In the genomic region with DNA sequence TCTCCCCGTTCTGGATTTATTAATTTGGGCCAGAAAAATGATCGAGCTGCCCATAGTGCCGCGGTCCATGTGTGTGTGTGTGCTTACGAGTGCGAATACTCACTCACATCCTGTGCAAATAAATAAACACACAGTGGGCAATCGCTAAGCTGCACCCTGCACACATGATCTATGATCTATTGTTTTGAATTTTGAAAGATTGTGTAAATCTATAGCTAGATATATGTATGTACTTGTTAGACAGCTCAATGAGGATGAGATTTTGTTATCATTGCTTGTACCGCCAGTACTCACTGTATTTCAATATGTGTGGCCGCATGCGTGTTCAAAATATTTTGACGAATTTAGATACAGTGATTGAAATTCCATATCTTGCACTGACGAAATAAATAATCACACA, we compare ENCODE assay signal across 2 fruit fly cellular contexts.
TF ChIP-seq lines count a peak whose summit lies in the region.

No protein-coding gene starts in this region.

TF ChIP-seq in whole organism, embryonic, 481 proteins besides CTCF, POLR2A, EP300 and RAD21 (continued from another document and continues in another):
- TF ChIP-seq CG8290 (GFP tag; optimal IDR thresholded peaks at IDR 0.05; lab: Kevin White, UChicago) = no peak
- TF ChIP-seq CG8290 (tag; optimal IDR thresholded peaks at IDR 0.05; lab: Kevin White, UChicago) = peak in 1 of 2 experiments; percentile 97
- 0 out of 2 replicates have a peak, but pooled peaks have one; percentile 16 for TF ChIP-seq seq (GFP tag; IDR thresholded peaks at IDR 0.05; lab: Robert Waterston, UW)
- TF ChIP-seq D19B (GFP tag; optimal IDR thresholded peaks at IDR 0.05; lab: Kevin White, UChicago) = peak; percentile 48
- TF ChIP-seq Rx (GFP tag; IDR thresholded peaks at IDR 0.05; lab: Robert Waterston, UW) = peak; percentile 41; the same call in 1 of the 2 replicates
- no peak for TF ChIP-seq cg (GFP tag; optimal IDR thresholded peaks at IDR 0.05; lab: Kevin White, UChicago)
- TF ChIP-seq Meics (GFP tag; optimal IDR thresholded peaks at IDR 0.05; lab: Kevin White, UChicago) = peak; percentile 65
- peak; percentile 71; the same call in 3 of the 4 replicates for TF ChIP-seq Gug (GFP tag; IDR thresholded peaks at IDR 0.05; lab: Robert Waterston, UW)
- peak; percentile 82 for TF ChIP-seq CG9817 (tag; optimal IDR thresholded peaks at IDR 0.05; lab: Kevin White, UChicago)
- peak; percentile 2 for TF ChIP-seq Asciz (GFP tag; optimal IDR thresholded peaks at IDR 0.05; lab: Kevin White, UChicago)
- peak; percentile 11 for TF ChIP-seq CG12659 (GFP tag; optimal IDR thresholded peaks at IDR 0.05; lab: Kevin White, UChicago)
- peak; percentile 21 for TF ChIP-seq luna (GFP tag; optimal IDR thresholded peaks at IDR 0.05; lab: Kevin White, UChicago)
- no peak for TF ChIP-seq Atf3 (GFP tag; optimal IDR thresholded peaks at IDR 0.05; lab: Kevin White, UChicago)
- peak; percentile 30 for TF ChIP-seq nmo (GFP tag; optimal IDR thresholded peaks at IDR 0.05; lab: Kevin White, UChicago)
- TF ChIP-seq CG34422 (GFP tag; IDR thresholded peaks at IDR 0.05; lab: Robert Waterston, UW) = peak; percentile 25; the same call in 1 of the 3 replicates
- TF ChIP-seq mirr (GFP tag; optimal IDR thresholded peaks at IDR 0.05; lab: Kevin White, UChicago) = peak; percentile 68
- peak; percentile 17 for TF ChIP-seq CG5245 (GFP tag; optimal IDR thresholded peaks at IDR 0.05; lab: Kevin White, UChicago)
- peak; percentile 76 for TF ChIP-seq Dbx (GFP tag; IDR thresholded peaks at IDR 0.05; lab: Robert Waterston, UW)
- TF ChIP-seq Hsf (GFP tag; optimal IDR thresholded peaks at IDR 0.05; lab: Kevin White, UChicago) = peak; percentile 50
- TF ChIP-seq CG1647 (GFP tag; optimal IDR thresholded peaks at IDR 0.05; lab: Kevin White, UChicago) = peak; percentile 25
- TF ChIP-seq CG4854 (GFP tag; optimal IDR thresholded peaks at IDR 0.05; lab: Kevin White, UChicago) = peak; percentile 0
- peak; percentile 81 for TF ChIP-seq gsb (GFP tag; IDR thresholded peaks at IDR 0.05; lab: Robert Waterston, UW)
- TF ChIP-seq Atf-2 (GFP tag; optimal IDR thresholded peaks at IDR 0.05; lab: Kevin White, UChicago) = peak; percentile 12
- TF ChIP-seq chn (GFP tag; optimal IDR thresholded peaks at IDR 0.05; lab: Kevin White, UChicago) = peak; percentile 39
- TF ChIP-seq Spps (tag; optimal IDR thresholded peaks at IDR 0.05; lab: Kevin White, UChicago) = no peak
- no peak for TF ChIP-seq Lim3 (GFP tag; IDR thresholded peaks at IDR 0.05; lab: Robert Waterston, UW)
- peak; percentile 58 for TF ChIP-seq stc (GFP tag; IDR thresholded peaks at IDR 0.05; lab: Robert Waterston, UW)
- TF ChIP-seq BtbVII (GFP tag; optimal IDR thresholded peaks at IDR 0.05; lab: Kevin White, UChicago) = peak; percentile 50
- TF ChIP-seq Oli (tag; optimal IDR thresholded peaks at IDR 0.05; lab: Kevin White, UChicago) = peak; percentile 17
- peak; percentile 75 for TF ChIP-seq dysf (GFP tag; IDR thresholded peaks at IDR 0.05; lab: Robert Waterston, UW)
- TF ChIP-seq Drgx (GFP tag; IDR thresholded peaks at IDR 0.05; lab: Robert Waterston, UW) = peak; percentile 94
- peak; percentile 28; the same call in 1 of the 3 replicates for TF ChIP-seq CG14050 (GFP tag; IDR thresholded peaks at IDR 0.05; lab: Robert Waterston, UW)
- peak; percentile 11 for TF ChIP-seq Mad (GFP tag; optimal IDR thresholded peaks at IDR 0.05; lab: Kevin White, UChicago)
- TF ChIP-seq CG1792 (GFP tag; optimal IDR thresholded peaks at IDR 0.05; lab: Kevin White, UChicago) = peak; percentile 12
- TF ChIP-seq CG12391 (tag; optimal IDR thresholded peaks at IDR 0.05; lab: Kevin White, UChicago) = peak; percentile 17
- peak; percentile 49 for TF ChIP-seq CG10543 (GFP tag; optimal IDR thresholded peaks at IDR 0.05; lab: Kevin White, UChicago)
- peak; percentile 23 for TF ChIP-seq Ravus (GFP tag; IDR thresholded peaks at IDR 0.05; lab: Robert Waterston, UW)
- no peak for TF ChIP-seq cad (GFP tag; optimal IDR thresholded peaks at IDR 0.05; lab: Kevin White, UChicago)
- peak; percentile 83 for TF ChIP-seq lab (GFP tag; optimal IDR thresholded peaks at IDR 0.05; lab: Kevin White, UChicago)
- TF ChIP-seq so (GFP tag; IDR thresholded peaks at IDR 0.05; lab: Robert Waterston, UW) = peak; percentile 72; the same call in 2 of the 3 replicates
- no peak for TF ChIP-seq Trl (optimal IDR thresholded peaks at IDR 0.05; lab: Kevin White, UChicago)
- TF ChIP-seq Trl (GFP tag; optimal IDR thresholded peaks at IDR 0.05; lab: Kevin White, UChicago) = peak; percentile 24
- peak; percentile 19 for TF ChIP-seq phol (tag; optimal IDR thresholded peaks at IDR 0.05; lab: Kevin White, UChicago)
- peak; percentile 15 for TF ChIP-seq pnt (GFP tag; optimal IDR thresholded peaks at IDR 0.05; lab: Kevin White, UChicago)
- TF ChIP-seq HmgD (GFP tag; optimal IDR thresholded peaks at IDR 0.05; lab: Kevin White, UChicago) = peak; percentile 36
- TF ChIP-seq Xbp1 (GFP tag; optimal IDR thresholded peaks at IDR 0.05; lab: Kevin White, UChicago) = peak; percentile 32
- TF ChIP-seq CHES-1-like (GFP tag; optimal IDR thresholded peaks at IDR 0.05; lab: Kevin White, UChicago) = peak; percentile 22
- peak; percentile 77 for TF ChIP-seq Fer3 (tag; optimal IDR thresholded peaks at IDR 0.05; lab: Kevin White, UChicago)
- TF ChIP-seq CG17359 (tag; optimal IDR thresholded peaks at IDR 0.05; lab: Kevin White, UChicago) = peak; percentile 21
- TF ChIP-seq ranshi (GFP tag; IDR thresholded peaks at IDR 0.05; lab: Robert Waterston, UW) = peak; percentile 44; the same call in 1 of the 2 replicates
- peak; percentile 32 for TF ChIP-seq CG18619 (GFP tag; optimal IDR thresholded peaks at IDR 0.05; lab: Kevin White, UChicago)
- no peak for TF ChIP-seq CG14860 (GFP tag; IDR thresholded peaks at IDR 0.05; lab: Robert Waterston, UW; ENCODE audit: partially characterized antibody)
- peak; percentile 53 for TF ChIP-seq CG1603 (tag; optimal IDR thresholded peaks at IDR 0.05; lab: Kevin White, UChicago)
- TF ChIP-seq pum (GFP tag; optimal IDR thresholded peaks at IDR 0.05; lab: Kevin White, UChicago) = peak; percentile 16
- peak; percentile 79 for TF ChIP-seq CG3281 (GFP tag; optimal IDR thresholded peaks at IDR 0.05; lab: Kevin White, UChicago)
- TF ChIP-seq E2f1 (GFP tag; IDR thresholded peaks at IDR 0.05; lab: Robert Waterston, UW) = peak; percentile 51; the same call in 1 of the 2 replicates
- no peak for TF ChIP-seq pan (optimal IDR thresholded peaks at IDR 0.05; lab: Kevin White, UChicago)
- peak in 1 of 2 experiments; percentile 59 for TF ChIP-seq pan (GFP tag; optimal IDR thresholded peaks at IDR 0.05 in 1 of 2, IDR thresholded peaks at IDR 0.05 in 1 of 2)
- TF ChIP-seq prd (optimal IDR thresholded peaks at IDR 0.05; lab: Kevin White, UChicago) = no peak
- peak; percentile 75 for TF ChIP-seq prd (GFP tag; IDR thresholded peaks at IDR 0.05; lab: Robert Waterston, UW)
- TF ChIP-seq ab (GFP tag; optimal IDR thresholded peaks at IDR 0.05; lab: Kevin White, UChicago) = peak; percentile 59
- peak; percentile 71 for TF ChIP-seq row (GFP tag; IDR thresholded peaks at IDR 0.05; lab: Robert Waterston, UW)

TF ChIP-seq in whole organism, prepupa, 60 proteins besides CTCF, POLR2A, EP300 and RAD21 (continued from another document):
- TF ChIP-seq Ets96B (tag; optimal IDR thresholded peaks at IDR 0.05; lab: Kevin White, UChicago) (peak; percentile 89), CG32006 (GFP tag; optimal IDR thresholded peaks at IDR 0.05; lab: Kevin White, UChicago) (peak; percentile 91), CG8319 (GFP tag; optimal IDR thresholded peaks at IDR 0.05; lab: Kevin White, UChicago) (peak; percentile 74), CG11762 (GFP tag; optimal IDR thresholded peaks at IDR 0.05; lab: Kevin White, UChicago; ENCODE audit: insufficient read depth) (peak; percentile 83), CG6276 (GFP tag; optimal IDR thresholded peaks at IDR 0.05; lab: Kevin White, UChicago) (peak; percentile 85), CG31627 (GFP tag; optimal IDR thresholded peaks at IDR 0.05; lab: Kevin White, UChicago) (peak; percentile 92), lz (GFP tag; optimal IDR thresholded peaks at IDR 0.05; lab: Kevin White, UChicago) (peak; percentile 86), net (GFP tag; optimal IDR thresholded peaks at IDR 0.05; lab: Kevin White, UChicago) (peak; percentile 87), CG15336 (GFP tag; IDR thresholded peaks at IDR 0.05; lab: Robert Waterston, UW) (peak; percentile 92)
